Worm (Caenorhabditis elegans) whole organism, L2 larva: ENCODE data around the gene F09C8.1.

Source experiments
- ZK546.5 ChIP-seq: sonication (generic microtip); optimal IDR thresholded peaks from 2 replicates; lab custom pipeline; 2017; ENCODE audit warnings: missing biosample characterization, missing genetic modification characterization
- ama-1 ChIP-seq: fragments of 150-350 bp; optimal IDR thresholded peaks from 2 replicates; lab custom pipeline; 2018; ENCODE audit warnings: inconsistent platforms
- dmd-4 ChIP-seq: sonication (generic microtip); optimal IDR thresholded peaks from 2 replicates; lab custom pipeline; 2017; ENCODE audit warnings: missing biosample characterization, missing genetic modification characterization
- fos-1 ChIP-seq: fragments of 150-350 bp; optimal IDR thresholded peaks from 2 replicates; lab custom pipeline; 2014; ENCODE audit warnings: missing biosample characterization, missing genetic modification characterization
- lin-13 ChIP-seq: fragments of 150-350 bp; optimal IDR thresholded peaks from 2 replicates; lab custom pipeline; 2014; ENCODE audit warnings: missing biosample characterization, missing genetic modification reagents, missing genetic modification characterization
- mdl-1 ChIP-seq, 2 experiments: fragments of 150-350 bp in 1 of 2; sonication (generic microtip) in 1 of 2; optimal IDR thresholded peaks; 2 replicates each; lab custom pipeline; 2017; ENCODE audit warnings: missing biosample characterization in 2 of 2, missing genetic modification characterization in 2 of 2
- nhr-10 ChIP-seq: sonication (generic microtip); optimal IDR thresholded peaks from 2 replicates; lab custom pipeline; 2017; ENCODE audit warnings: missing biosample characterization, missing genetic modification characterization
- nhr-11 ChIP-seq: fragments of 150-350 bp; optimal IDR thresholded peaks from 2 replicates; lab custom pipeline; 2014; ENCODE audit warnings: missing biosample characterization, missing genetic modification characterization
- nhr-77 ChIP-seq: fragments of 150-350 bp; optimal IDR thresholded peaks from 2 replicates; lab custom pipeline; 2014; ENCODE audit warnings: missing biosample characterization, missing genetic modification characterization
- peb-1 ChIP-seq: fragments of 150-350 bp; optimal IDR thresholded peaks from 2 replicates; lab custom pipeline; 2014; ENCODE audit warnings: missing biosample characterization, missing genetic modification characterization
- skn-1 ChIP-seq: sonication (generic microtip); optimal IDR thresholded peaks from 2 replicates; lab custom pipeline; 2017; ENCODE audit warnings: missing biosample characterization, missing genetic modification characterization
- zag-1 ChIP-seq: fragments of 150-350 bp; optimal IDR thresholded peaks from 2 replicates; lab custom pipeline; 2014; ENCODE audit warnings: missing biosample characterization, missing genetic modification characterization
- ztf-11 ChIP-seq: sonication (generic microtip); optimal IDR thresholded peaks from 2 replicates; lab custom pipeline; 2017; ENCODE audit warnings: missing biosample characterization, missing genetic modification characterization
- ztf-4 ChIP-seq: fragments of 150-350 bp; optimal IDR thresholded peaks from 2 replicates; lab custom pipeline; 2014; ENCODE audit warnings: missing biosample characterization, missing genetic modification characterization

DNA sequence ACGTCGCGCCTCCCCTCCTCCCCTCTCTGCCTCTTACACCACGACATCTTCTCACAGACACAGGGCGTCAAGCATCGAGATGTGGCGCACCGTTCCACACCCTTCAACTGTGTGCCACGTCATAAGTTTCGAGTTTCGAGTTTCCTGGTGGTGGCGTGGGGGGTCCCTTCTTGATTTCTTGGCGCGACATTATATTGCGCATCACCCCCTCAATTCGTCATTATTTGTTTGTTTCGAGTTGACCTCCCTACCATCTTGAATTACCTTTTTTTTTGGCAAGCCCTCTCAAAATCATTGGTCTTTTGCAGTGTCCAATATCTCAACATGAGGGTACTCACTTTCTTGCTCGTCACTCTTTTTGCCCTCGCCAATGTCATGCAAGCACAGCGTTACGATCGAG, 20.7 kb upstream of the F09C8.1 start, which contains the start of gene nlp-67:
- TF ChIP-seq skn-1 (tag; lab: Kevin White, UChicago) (no peak), dmd-4 (tag; lab: Kevin White, UChicago) (no peak), ztf-11 (no peak), nhr-10 (tag; lab: Kevin White, UChicago) (no peak), nhr-11 (tag; lab: Kevin White, UChicago) (no peak), peb-1 (tag; lab: Kevin White, UChicago) (no peak), ZK546.5 (no peak), ama-1 (lab: Kevin White, UChicago) (no peak), lin-13 (GFP tag; lab: Kevin White, UChicago) (no peak), mdl-1 (tag; optimal IDR thresholded peaks at IDR 0.05; lab: Kevin White, UChicago) (no peak), nhr-77 (tag; lab: Kevin White, UChicago) (no peak), zag-1 (tag; lab: Kevin White, UChicago) (no peak), fos-1 (no peak), ztf-4 (tag; lab: Kevin White, UChicago) (no peak)
